Worm (Caenorhabditis elegans): ENCODE results near the gene F30B5.11.

DNA sequence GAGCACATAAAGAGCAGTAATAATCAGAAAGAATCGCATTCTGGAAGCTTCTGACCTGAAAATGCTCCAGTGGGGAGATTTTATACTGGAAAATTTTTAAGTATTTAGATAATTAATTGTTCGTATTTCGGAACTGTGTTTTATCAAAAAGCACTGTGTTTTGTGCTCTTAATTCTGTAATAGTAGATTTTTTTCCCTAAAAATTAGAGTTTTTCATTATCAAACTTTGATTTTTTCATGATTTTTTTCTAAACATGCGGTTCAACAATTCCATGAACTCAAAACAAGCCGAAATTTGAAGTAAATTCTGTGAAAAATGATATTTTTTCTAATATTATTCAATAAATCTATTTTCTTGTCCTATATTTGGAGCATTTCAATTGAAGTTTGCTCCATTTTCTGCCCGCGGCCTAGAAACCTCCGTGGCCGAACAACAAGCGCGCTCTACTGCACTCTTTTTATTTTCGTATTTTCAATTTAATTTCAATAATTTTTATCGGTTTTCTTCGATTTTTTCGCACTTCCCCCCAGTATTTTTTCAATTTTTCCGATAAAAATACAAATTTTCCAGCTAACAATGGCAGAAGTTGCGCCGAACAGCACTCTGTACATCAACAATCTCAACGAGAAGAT, 48.2 kb downstream of the F30B5.11 start, which contains the start of the genes K08D10.13 and rnp-2:
- TF ChIP-seq nhr-23 (tag; optimal IDR thresholded peaks at IDR 0.05) (no peak), alr-1 (tag; optimal IDR thresholded peaks at IDR 0.05) (no peak), mbf-1 (tag; optimal IDR thresholded peaks at IDR 0.05) (no peak), lin-11 (tag; optimal IDR thresholded peaks at IDR 0.05) (no peak), lin-13 (GFP tag; optimal IDR thresholded peaks at IDR 0.05) (no peak), R02D3.7 (tag; optimal IDR thresholded peaks at IDR 0.05) (no peak), C34F6.9 (tag; optimal IDR thresholded peaks at IDR 0.05) (peak; percentile 60), dmd-4 (tag; optimal IDR thresholded peaks at IDR 0.05) (no peak)

Data from whole organism, L2 larva.